Worm (Caenorhabditis elegans) whole organism, L4 larva: ENCODE results near the gene C09E10.3.

ENCODE experiments used
- ZK337.2 ChIP-seq: fragments of 200-800 bp; sonication (Bioruptor generic); IDR thresholded peaks from 2 replicates; pipeline ENCODE4 v1.3.6; 2022; ENCODE audit warnings: missing genetic modification reagents, missing genetic modification characterization, missing compliant biosample characterization
- ZK546.5 ChIP-seq, 2 experiments: sonication (generic microtip); optimal IDR thresholded peaks; 2 replicates each; lab custom pipeline; 2017; ENCODE audit warnings: missing biosample characterization in 2 of 2, missing genetic modification characterization in 2 of 2
- aly-2 ChIP-seq: sonication (generic microtip); optimal IDR thresholded peaks from 2 replicates; lab custom pipeline; 2018; ENCODE audit warnings: missing biosample characterization, missing genetic modification characterization
- hlh-11 ChIP-seq: fragments of 200-800 bp; sonication (Bioruptor generic); optimal IDR thresholded peaks from 2 replicates; lab custom pipeline; 2018; ENCODE audit warnings: mild to moderate bottlenecking, missing genetic modification characterization, missing compliant biosample characterization
- lin-39 ChIP-seq: fragments of 150-350 bp; optimal IDR thresholded peaks from 2 replicates; lab custom pipeline; 2014; ENCODE audit warnings: missing biosample characterization, missing genetic modification reagents, missing genetic modification characterization
- mep-1 ChIP-seq: fragments of 150-350 bp; sonication (generic microtip); optimal IDR thresholded peaks from 3 replicates; lab custom pipeline; 2014; ENCODE audit warnings: missing biosample characterization, missing genetic modification characterization
- set-16 ChIP-seq: fragments of 200-800 bp; sonication (Bioruptor generic); IDR thresholded peaks from 2 replicates; pipeline ENCODE4 v1.3.6; 2022; ENCODE audit warnings: missing genetic modification reagents, missing genetic modification characterization, missing compliant biosample characterization
- ztf-11 ChIP-seq: fragments of 150-350 bp; optimal IDR thresholded peaks from 2 replicates; lab custom pipeline; 2014; ENCODE audit warnings: missing biosample characterization, missing genetic modification characterization

- no peak for TF ChIP-seq set-16 (GFP tag; lab: Robert Waterston, UW)
- no peak for TF ChIP-seq lin-39 (tag; lab: Kevin White, UChicago)
- no peak for TF ChIP-seq mep-1
- TF ChIP-seq ZK337.2 = no peak
- no peak for TF ChIP-seq ztf-11 (tag; lab: Kevin White, UChicago)
- TF ChIP-seq ZK546.5 (tag; optimal IDR thresholded peaks at IDR 0.05; lab: Kevin White, UChicago) = no peak
- TF ChIP-seq hlh-11 (tag; lab: Kevin White, UChicago) = peak; percentile 18
- TF ChIP-seq aly-2 (tag; lab: Kevin White, UChicago) = no peak
Measured at ce11 chrX:980252-981009, 10.7 kb downstream of the C09E10.3 start, which contains the start of gene C44C1.1.
